Worm (Caenorhabditis elegans) whole organism, late embryonic: Measurements from ENCODE around the gene C53B7.3.

ENCODE experiments used
- C08G9.2 ChIP-seq: sonication (generic microtip); optimal IDR thresholded peaks from 2 replicates; lab custom pipeline; 2016; ENCODE audit warnings: mild to moderate bottlenecking, missing genetic modification characterization, moderate library complexity, missing compliant biosample characterization
- C38D4.7 ChIP-seq: fragments of 200-800 bp; sonication (Bioruptor generic); optimal IDR thresholded peaks from 2 replicates; lab custom pipeline; 2018; ENCODE audit warnings: mild to moderate bottlenecking, missing genetic modification characterization, moderate library complexity, missing compliant biosample characterization
- F13H6.1 ChIP-seq: sonication (generic microtip); optimal IDR thresholded peaks from 2 replicates; lab custom pipeline; 2016; ENCODE audit warnings: missing genetic modification characterization, missing compliant biosample characterization
- K02D7.2 ChIP-seq: sonication (generic microtip); optimal IDR thresholded peaks from 2 replicates; lab custom pipeline; 2017; ENCODE audit warnings: mild to moderate bottlenecking, missing genetic modification characterization, missing compliant biosample characterization
- K09A11.1 ChIP-seq: sonication (generic microtip); optimal IDR thresholded peaks from 2 replicates; lab custom pipeline; 2017; ENCODE audit warnings: antibody characterized with exemption, mild to moderate bottlenecking, missing genetic modification characterization, missing compliant biosample characterization; ENCODE audit not compliant: insufficient read depth
- T23F11.4 ChIP-seq: fragments of 200-800 bp; sonication (Bioruptor generic); optimal IDR thresholded peaks from 2 replicates; lab custom pipeline; 2018; ENCODE audit warnings: mild to moderate bottlenecking, missing genetic modification characterization, missing compliant biosample characterization
- Y22D7AL.16 ChIP-seq: sonication (generic microtip); optimal IDR thresholded peaks from 2 replicates; lab custom pipeline; 2016; ENCODE audit warnings: missing genetic modification characterization, missing compliant biosample characterization
- ceh-14 ChIP-seq: sonication (generic microtip); optimal IDR thresholded peaks from 2 replicates; lab custom pipeline; 2016; ENCODE audit warnings: missing genotype, missing genetic modification characterization, missing compliant biosample characterization
- ceh-19 ChIP-seq: fragments of 200-800 bp; sonication (Bioruptor generic); optimal IDR thresholded peaks from 2 replicates; lab custom pipeline; 2018; ENCODE audit warnings: mild to moderate bottlenecking, missing genetic modification characterization, missing compliant biosample characterization
- ceh-2 ChIP-seq: sonication (generic microtip); optimal IDR thresholded peaks from 2 replicates; lab custom pipeline; 2016; ENCODE audit warnings: missing genotype, missing genetic modification characterization, missing compliant biosample characterization
- ceh-22 ChIP-seq: sonication (generic microtip); optimal IDR thresholded peaks from 2 replicates; lab custom pipeline; 2017; ENCODE audit warnings: missing biosample characterization, missing genetic modification characterization
- ceh-31 ChIP-seq: sonication (generic microtip); optimal IDR thresholded peaks from 2 replicates; lab custom pipeline; 2016; ENCODE audit warnings: missing genetic modification characterization, missing compliant biosample characterization
- ceh-34 ChIP-seq: sonication (generic microtip); optimal IDR thresholded peaks from 2 replicates; lab custom pipeline; 2016; ENCODE audit warnings: mild to moderate bottlenecking, missing genetic modification characterization, missing compliant biosample characterization
- ceh-45 ChIP-seq: fragments of 200-800 bp; sonication (Bioruptor generic); IDR thresholded peaks from 2 replicates; pipeline ENCODE4 v1.3.6; 2022; ENCODE audit warnings: missing genetic modification reagents, missing genetic modification characterization, missing compliant biosample characterization
- ceh-48 ChIP-seq: sonication (generic microtip); optimal IDR thresholded peaks from 2 replicates; lab custom pipeline; 2016; ENCODE audit warnings: missing genetic modification characterization, inconsistent platforms, missing compliant biosample characterization
- ceh-6 ChIP-seq: fragments of 200-800 bp; sonication (Bioruptor generic); optimal IDR thresholded peaks from 2 replicates; lab custom pipeline; 2018; ENCODE audit warnings: mild to moderate bottlenecking, missing genetic modification characterization, missing compliant biosample characterization
- ceh-9 ChIP-seq: sonication (generic microtip); optimal IDR thresholded peaks from 2 replicates; lab custom pipeline; 2016; ENCODE audit warnings: mild to moderate bottlenecking, missing genetic modification characterization, inconsistent platforms, missing compliant biosample characterization
- dmd-4 ChIP-seq: sonication (generic microtip); optimal IDR thresholded peaks from 2 replicates; lab custom pipeline; 2016; ENCODE audit warnings: borderline replicate concordance, missing genetic modification characterization, missing compliant biosample characterization
- elt-2 ChIP-seq: sonication (generic microtip); optimal IDR thresholded peaks from 2 replicates; lab custom pipeline; 2016; ENCODE audit warnings: missing genetic modification reagents, missing genetic modification characterization, missing compliant biosample characterization
- elt-4 ChIP-seq: sonication (generic microtip); optimal IDR thresholded peaks from 2 replicates; lab custom pipeline; 2016; ENCODE audit warnings: missing genetic modification characterization, missing compliant biosample characterization
- eyg-1 ChIP-seq: sonication (generic microtip); optimal IDR thresholded peaks from 2 replicates; lab custom pipeline; 2016; ENCODE audit warnings: missing genotype, missing genetic modification characterization, missing compliant biosample characterization
- fkh-10 ChIP-seq: fragments of 150-350 bp; optimal IDR thresholded peaks from 2 replicates; lab custom pipeline; 2014; ENCODE audit warnings: missing biosample characterization, missing genetic modification reagents, missing genetic modification characterization
- hlh-13 ChIP-seq: fragments of 200-800 bp; sonication (Bioruptor generic); optimal IDR thresholded peaks from 2 replicates; lab custom pipeline; 2018; ENCODE audit warnings: mild to moderate bottlenecking, missing genetic modification characterization, missing compliant biosample characterization
- hlh-15 ChIP-seq: sonication (generic microtip); optimal IDR thresholded peaks from 2 replicates; lab custom pipeline; 2016; ENCODE audit warnings: missing genetic modification characterization, missing compliant biosample characterization
- hlh-30 ChIP-seq: sonication (generic microtip); optimal IDR thresholded peaks from 2 replicates; lab custom pipeline; 2017; ENCODE audit warnings: antibody characterized with exemption, missing genetic modification characterization, missing compliant biosample characterization; ENCODE audit not compliant: insufficient read depth
- hlh-6 ChIP-seq: sonication (generic microtip); optimal IDR thresholded peaks from 2 replicates; lab custom pipeline; 2016; ENCODE audit warnings: missing genotype, missing genetic modification characterization, missing compliant biosample characterization
- madf-2 ChIP-seq: sonication (generic microtip); optimal IDR thresholded peaks from 2 replicates; lab custom pipeline; 2017; ENCODE audit warnings: missing genetic modification characterization, missing compliant biosample characterization
- mec-3 ChIP-seq: sonication (generic microtip); optimal IDR thresholded peaks from 2 replicates; lab custom pipeline; 2016; ENCODE audit warnings: borderline replicate concordance, missing genetic modification characterization, missing compliant biosample characterization
- nhr-232 ChIP-seq: sonication (generic microtip); optimal IDR thresholded peaks from 2 replicates; lab custom pipeline; 2016; ENCODE audit warnings: missing genetic modification characterization, missing compliant biosample characterization
- odd-2 ChIP-seq: sonication (generic microtip); optimal IDR thresholded peaks from 2 replicates; lab custom pipeline; 2017; ENCODE audit warnings: antibody characterized with exemption, mild to moderate bottlenecking, missing genetic modification characterization, missing compliant biosample characterization
- pat-9 ChIP-seq: fragments of 200-800 bp; sonication (Bioruptor generic); optimal IDR thresholded peaks from 2 replicates; lab custom pipeline; 2018; ENCODE audit warnings: mild to moderate bottlenecking, missing genetic modification characterization, moderate library complexity, missing compliant biosample characterization
- pax-1 ChIP-seq: fragments of 150-350 bp; optimal IDR thresholded peaks from 2 replicates; lab custom pipeline; 2014; ENCODE audit warnings: missing biosample characterization, missing genetic modification characterization
- pha-2 ChIP-seq: sonication (generic microtip); optimal IDR thresholded peaks from 2 replicates; lab custom pipeline; 2017; ENCODE audit warnings: mild to moderate bottlenecking, missing genetic modification characterization, missing compliant biosample characterization
- pqm-1 ChIP-seq: sonication (generic microtip); optimal IDR thresholded peaks from 2 replicates; lab custom pipeline; 2016; ENCODE audit warnings: missing genetic modification characterization, missing compliant biosample characterization
- sdc-2 ChIP-seq: sonication (generic microtip); optimal IDR thresholded peaks from 2 replicates; lab custom pipeline; 2016; ENCODE audit warnings: missing genotype, missing genetic modification characterization, missing compliant biosample characterization
- sox-2 ChIP-seq: fragments of 200-800 bp; sonication (Bioruptor generic); IDR thresholded peaks from 2 replicates; pipeline ENCODE4 v1.3.6; 2022; ENCODE audit warnings: missing genetic modification reagents, missing genetic modification characterization, missing compliant biosample characterization
- sox-4 ChIP-seq: sonication (generic microtip); optimal IDR thresholded peaks from 2 replicates; lab custom pipeline; 2017; ENCODE audit warnings: mild to moderate bottlenecking, missing genetic modification characterization, inconsistent platforms, missing compliant biosample characterization
- tbx-7 ChIP-seq: sonication (generic microtip); optimal IDR thresholded peaks from 2 replicates; lab custom pipeline; 2016; ENCODE audit warnings: missing genotype, missing genetic modification characterization, missing compliant biosample characterization
- unc-3 ChIP-seq, 2 experiments: fragments of 200-800 bp in 1 of 2; sonication (Bioruptor generic) in 1 of 2; sonication (generic microtip) in 1 of 2; conservative IDR thresholded peaks in 1 of 2; optimal IDR thresholded peaks in 1 of 2; 2 replicates each; pipeline versions ENCODE4 v1.3.6 to Lab custom; 2016 to 2022; ENCODE audit warnings: missing compliant biosample characterization in 2 of 2, missing genetic modification characterization in 2 of 2, missing genetic modification reagents in 1 of 2
- unc-42 ChIP-seq: sonication (generic microtip); optimal IDR thresholded peaks from 2 replicates; lab custom pipeline; 2016; ENCODE audit warnings: missing genotype, missing genetic modification characterization, missing compliant biosample characterization
- zip-5 ChIP-seq: sonication (generic microtip); optimal IDR thresholded peaks from 2 replicates; lab custom pipeline; 2016; ENCODE audit warnings: missing genetic modification characterization, missing compliant biosample characterization

C53B7.3 gene

DNA sequence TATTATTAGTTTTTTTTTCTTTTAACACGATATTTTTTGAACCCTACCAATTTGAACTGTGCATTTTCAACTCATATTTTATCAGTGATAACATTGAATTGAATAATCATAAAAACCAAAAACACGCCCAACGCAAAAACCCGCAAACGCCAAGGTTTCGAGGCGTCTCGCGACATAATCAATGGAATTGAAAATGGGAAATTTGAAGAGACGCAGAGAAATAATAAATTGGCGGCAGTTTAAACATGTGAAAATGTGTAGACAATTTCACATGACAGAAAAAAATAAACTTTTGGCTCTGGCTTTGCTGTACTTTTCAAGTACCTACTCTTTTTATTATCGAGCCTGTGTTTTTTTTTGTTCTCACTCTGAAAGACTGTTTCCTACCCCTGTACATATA is 39.7 kb upstream of the C53B7.3 start (continued):
- no peak for TF ChIP-seq ceh-22 (tag; lab: Kevin White, UChicago)
- no peak for TF ChIP-seq tbx-7 (tag; lab: Kevin White, UChicago)
- TF ChIP-seq odd-2 (tag; lab: Kevin White, UChicago): no peak
- TF ChIP-seq hlh-15 (tag; lab: Kevin White, UChicago): no peak
- TF ChIP-seq ceh-34: no peak
- no peak for TF ChIP-seq ceh-19 (GFP tag; lab: Kevin White, UChicago)
- no peak for TF ChIP-seq K09A11.1 (tag; lab: Kevin White, UChicago)
- TF ChIP-seq unc-42 (tag; lab: Kevin White, UChicago): peak; percentile 66
- TF ChIP-seq pha-2 (tag; lab: Kevin White, UChicago): no peak
- peak; percentile 11 for TF ChIP-seq ceh-31 (tag; lab: Kevin White, UChicago)
- TF ChIP-seq sox-2: no peak
- no peak for TF ChIP-seq ceh-2 (tag; lab: Kevin White, UChicago)
- TF ChIP-seq pat-9 (tag; lab: Kevin White, UChicago): no peak
- TF ChIP-seq ceh-14: no peak
- no peak for TF ChIP-seq mec-3 (tag; lab: Kevin White, UChicago)
- no peak for TF ChIP-seq hlh-6 (tag; lab: Kevin White, UChicago)
- no peak for TF ChIP-seq T23F11.4 (GFP tag; lab: Kevin White, UChicago)
- no peak for TF ChIP-seq dmd-4 (tag; lab: Kevin White, UChicago)
- no peak for TF ChIP-seq eyg-1 (tag; lab: Kevin White, UChicago)
- no peak for TF ChIP-seq madf-2 (tag; lab: Kevin White, UChicago)
- TF ChIP-seq ceh-9 (tag; lab: Kevin White, UChicago): no peak
- TF ChIP-seq ceh-6: no peak
- no peak for TF ChIP-seq F13H6.1
- peak; percentile 4 for TF ChIP-seq hlh-30 (tag; lab: Kevin White, UChicago)
- TF ChIP-seq K02D7.2 (tag; lab: Kevin White, UChicago): no peak
- peak; percentile 67 for TF ChIP-seq ceh-48 (tag; lab: Kevin White, UChicago)
- no peak for TF ChIP-seq nhr-232 (tag; lab: Kevin White, UChicago)

DNA sequence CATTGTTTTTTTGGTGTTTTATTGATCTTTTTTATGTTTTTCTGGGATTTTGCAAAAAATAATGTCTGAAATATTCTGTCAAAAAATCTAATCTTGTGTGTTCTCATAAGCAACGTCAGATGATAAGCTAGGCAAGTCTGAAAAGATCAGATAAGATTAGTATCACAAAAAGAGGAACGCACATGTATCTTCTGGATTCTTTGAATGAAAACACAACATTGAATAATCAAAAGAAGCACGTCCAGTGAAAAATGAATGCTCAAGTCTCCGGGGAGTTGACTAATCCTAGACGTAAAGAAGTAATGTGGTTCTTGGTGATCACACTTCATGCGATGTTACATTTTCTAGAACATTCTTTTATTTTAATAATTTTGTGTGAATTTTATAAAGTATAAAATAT is 39.1 kb upstream of the C53B7.3 start:
- TF ChIP-seq madf-2 (tag; lab: Kevin White, UChicago) (no peak), F13H6.1 (no peak), sox-4 (no peak), dmd-4 (tag; lab: Kevin White, UChicago) (no peak), pax-1 (tag; lab: Kevin White, UChicago) (no peak), elt-2 (tag; lab: Kevin White, UChicago) (no peak), ceh-45 (no peak), Y22D7AL.16 (tag; lab: Kevin White, UChicago) (no peak), ceh-22 (tag; lab: Kevin White, UChicago) (no peak), C08G9.2 (tag; lab: Kevin White, UChicago) (no peak), C38D4.7 (no peak), elt-4 (tag; lab: Kevin White, UChicago) (no peak), unc-3 (GFP tag; conservative IDR thresholded peaks at IDR 0.05; lab: Robert Waterston, UW) (no peak), unc-3 (tag; optimal IDR thresholded peaks at IDR 0.05; lab: Kevin White, UChicago) (no peak), hlh-13 (GFP tag; lab: Kevin White, UChicago) (no peak), K09A11.1 (tag; lab: Kevin White, UChicago) (no peak), zip-5 (tag; lab: Kevin White, UChicago) (no peak), pqm-1 (tag; lab: Kevin White, UChicago) (no peak), fkh-10 (GFP tag; lab: Kevin White, UChicago) (no peak), sdc-2 (tag; lab: Kevin White, UChicago) (no peak)
